Worm (Caenorhabditis elegans) whole organism, L4 larva: ENCODE results near the gene clh-3.

Experiments
- lin-13 ChIP-seq: fragments of 150-350 bp; optimal IDR thresholded peaks from 2 replicates; lab custom pipeline; 2014; ENCODE audit warnings: missing biosample characterization, missing genetic modification reagents, missing genetic modification characterization
- mep-1 ChIP-seq: fragments of 150-350 bp; sonication (generic microtip); optimal IDR thresholded peaks from 3 replicates; lab custom pipeline; 2014; ENCODE audit warnings: missing biosample characterization, missing genetic modification characterization
- nhr-28 ChIP-seq: fragments of 150-350 bp; optimal IDR thresholded peaks from 2 replicates; lab custom pipeline; 2014; ENCODE audit warnings: missing biosample characterization, missing genetic modification characterization
- nhr-77 ChIP-seq: fragments of 150-350 bp; optimal IDR thresholded peaks from 2 replicates; lab custom pipeline; 2014; ENCODE audit warnings: missing biosample characterization, missing genetic modification characterization
- unc-130 ChIP-seq: sonication (generic microtip); optimal IDR thresholded peaks from 2 replicates; lab custom pipeline; 2016; ENCODE audit warnings: missing genetic modification reagents, missing genetic modification characterization, missing compliant biosample characterization

DNA sequence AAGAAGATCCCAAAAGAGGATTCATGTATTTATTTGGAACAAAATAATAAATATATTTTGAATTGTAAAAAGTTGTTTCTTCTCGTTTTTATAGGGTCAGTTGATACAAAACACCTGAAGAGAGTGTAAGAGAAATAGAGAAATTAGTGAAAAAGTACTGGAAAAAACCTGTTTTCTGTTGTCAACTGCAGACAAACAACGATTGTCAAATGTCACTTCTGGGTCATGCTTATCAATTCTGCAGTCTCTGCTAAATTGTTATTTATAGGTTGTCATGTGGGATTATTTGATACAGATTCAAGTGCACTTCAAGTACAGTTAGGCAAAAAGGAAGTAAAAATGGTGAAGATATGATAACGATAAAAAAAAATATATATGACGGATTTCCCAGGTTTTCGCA is 46.8 kb upstream of the clh-3 start:
- no peak for TF ChIP-seq nhr-77 (tag; lab: Kevin White, UChicago)
- TF ChIP-seq unc-130: no peak
- TF ChIP-seq lin-13 (GFP tag; lab: Kevin White, UChicago): no peak
- TF ChIP-seq mep-1 (tag; lab: Kevin White, UChicago): no peak
- TF ChIP-seq nhr-28 (tag; lab: Kevin White, UChicago): peak; percentile 55
